Worm (Caenorhabditis elegans): ENCODE data around the gene F10D7.5.

- TF ChIP-seq him-1 (tag; optimal IDR thresholded peaks at IDR 0.05) (no peak), W03F9.2 (tag; optimal IDR thresholded peaks at IDR 0.05) (no peak)
Measured at ce11 chrX:17412642-17413041, 21.2 kb upstream of the F10D7.5 start.

All from whole organism, L4/young adult.